Worm (Caenorhabditis elegans) whole organism, L1 larva: Measurements from ENCODE around the gene srlf-24.

Source experiments
- C04F5.9 ChIP-seq: sonication (generic microtip); optimal IDR thresholded peaks from 2 replicates; lab custom pipeline; 2016; ENCODE audit warnings: missing genetic modification characterization, missing compliant biosample characterization
- F16B12.6 ChIP-seq: fragments of 150-350 bp; optimal IDR thresholded peaks from 2 replicates; lab custom pipeline; 2014; ENCODE audit warnings: missing biosample characterization, missing genetic modification characterization
- aha-1 ChIP-seq: fragments of 150-350 bp; optimal IDR thresholded peaks from 2 replicates; lab custom pipeline; 2014; ENCODE audit warnings: missing biosample characterization, missing genetic modification characterization
- ceh-8 ChIP-seq: fragments of 200-800 bp; sonication (Bioruptor generic); optimal IDR thresholded peaks from 2 replicates; lab custom pipeline; 2018; ENCODE audit warnings: mild to moderate bottlenecking, missing genetic modification characterization, moderate library complexity, missing compliant biosample characterization
- ceh-82 ChIP-seq, 3 experiments: fragments of 150-350 bp in 1 of 3; sonication (generic microtip) in 2 of 3; optimal IDR thresholded peaks; 2 replicates each; lab custom pipeline; 2014 to 2017; ENCODE audit warnings: missing biosample characterization in 3 of 3, missing genetic modification characterization in 3 of 3
- ceh-90 ChIP-seq: sonication (generic microtip); optimal IDR thresholded peaks from 2 replicates; lab custom pipeline; 2016; ENCODE audit warnings: missing genetic modification characterization, missing compliant biosample characterization
- dpl-1 ChIP-seq, 3 experiments: fragments of 150-350 bp in 2 of 3; sonication (generic microtip) in 1 of 3; optimal IDR thresholded peaks; 2 replicates each; lab custom pipeline; 2014 to 2017; ENCODE audit warnings: missing biosample characterization in 3 of 3, missing genetic modification characterization in 3 of 3, missing genetic modification reagents in 3 of 3
- dsc-1 ChIP-seq: sonication (generic microtip); optimal IDR thresholded peaks from 2 replicates; lab custom pipeline; 2016; ENCODE audit warnings: mild to moderate bottlenecking, missing genetic modification characterization, missing compliant biosample characterization
- efl-1 ChIP-seq, 4 experiments: fragments of 150-350 bp; optimal IDR thresholded peaks in 3 of 4; peaks in 1 of 4; 1 replicate in 1 of 4; 2 replicates in 3 of 4; lab custom pipeline; 2014; ENCODE audit warnings: missing biosample characterization in 2 of 4, missing genetic modification characterization in 2 of 4, missing genetic modification reagents in 2 of 4
- elt-2 ChIP-seq: sonication (generic microtip); optimal IDR thresholded peaks from 2 replicates; lab custom pipeline; 2016; ENCODE audit warnings: missing genetic modification characterization, mild to moderate bottlenecking, inconsistent platforms, missing compliant biosample characterization, missing genetic modification reagents
- fkh-8 ChIP-seq: sonication (generic microtip); optimal IDR thresholded peaks from 2 replicates; lab custom pipeline; 2016; ENCODE audit warnings: mild to moderate bottlenecking, missing genetic modification characterization, missing compliant biosample characterization
- fos-1 ChIP-seq: fragments of 150-350 bp; optimal IDR thresholded peaks from 2 replicates; lab custom pipeline; 2014; ENCODE audit warnings: missing biosample characterization, missing genetic modification characterization
- grh-1 ChIP-seq: fragments of 200-800 bp; sonication (Bioruptor generic); IDR thresholded peaks from 2 replicates; pipeline ENCODE4 v1.3.6; 2022; ENCODE audit warnings: missing genetic modification reagents, missing genetic modification characterization, missing compliant biosample characterization
- hlh-17 ChIP-seq: fragments of 200-800 bp; sonication (Bioruptor generic); optimal IDR thresholded peaks from 2 replicates; lab custom pipeline; 2018; ENCODE audit warnings: missing genetic modification characterization, mild to moderate bottlenecking, missing compliant biosample characterization, moderate library complexity, borderline replicate concordance
- jun-1 ChIP-seq: fragments of 150-350 bp; optimal IDR thresholded peaks from 2 replicates; lab custom pipeline; 2014; ENCODE audit warnings: missing biosample characterization, missing genetic modification reagents, missing genetic modification characterization
- lin-13 ChIP-seq: fragments of 150-350 bp; optimal IDR thresholded peaks from 2 replicates; lab custom pipeline; 2014; ENCODE audit warnings: missing biosample characterization, missing genetic modification reagents, missing genetic modification characterization
- lin-14 ChIP-seq: fragments of 200-800 bp; sonication (Bioruptor generic); optimal IDR thresholded peaks from 2 replicates; lab custom pipeline; 2018; ENCODE audit warnings: mild to moderate bottlenecking, missing genetic modification characterization, moderate library complexity, missing compliant biosample characterization
- lin-15B ChIP-seq: fragments of 150-350 bp; sonication (generic microtip); optimal IDR thresholded peaks from 3 replicates; lab custom pipeline; 2014; ENCODE audit warnings: missing biosample characterization, missing genetic modification characterization
- lin-35 ChIP-seq, 2 experiments: fragments of 150-350 bp; optimal IDR thresholded peaks; 2 replicates each; lab custom pipeline; 2014; ENCODE audit warnings: missing biosample characterization in 2 of 2, missing genetic modification characterization in 2 of 2, missing genetic modification reagents in 2 of 2
- lin-39 ChIP-seq: fragments of 150-350 bp; optimal IDR thresholded peaks from 2 replicates; lab custom pipeline; 2014; ENCODE audit warnings: missing biosample characterization, missing genetic modification reagents, missing genetic modification characterization
- lsy-2 ChIP-seq, 2 experiments: fragments of 150-350 bp; optimal IDR thresholded peaks; 2 replicates each; lab custom pipeline; 2014; ENCODE audit warnings: missing biosample characterization in 2 of 2, missing genetic modification characterization in 2 of 2
- mdl-1 ChIP-seq, 2 experiments: fragments of 150-350 bp; optimal IDR thresholded peaks; 2 replicates each; lab custom pipeline; 2014 to 2017; ENCODE audit warnings: missing biosample characterization in 2 of 2, missing genetic modification characterization in 2 of 2, inconsistent platforms in 1 of 2
- mep-1 ChIP-seq: fragments of 150-350 bp; optimal IDR thresholded peaks from 2 replicates; lab custom pipeline; 2014; ENCODE audit warnings: missing biosample characterization, missing genetic modification characterization
- nhr-19 ChIP-seq: fragments of 200-800 bp; sonication (Bioruptor generic); conservative IDR thresholded peaks from 2 replicates; pipeline ENCODE4 v1.3.6; 2022; ENCODE audit warnings: missing genetic modification characterization, missing compliant biosample characterization
- nhr-20 ChIP-seq: sonication (generic microtip); optimal IDR thresholded peaks from 2 replicates; lab custom pipeline; 2016; ENCODE audit warnings: mild to moderate bottlenecking, missing genetic modification characterization, missing compliant biosample characterization
- nhr-28 ChIP-seq: fragments of 150-350 bp; optimal IDR thresholded peaks from 2 replicates; lab custom pipeline; 2014; ENCODE audit warnings: missing biosample characterization, missing genetic modification characterization
- nhr-47 ChIP-seq: sonication (generic microtip); optimal IDR thresholded peaks from 2 replicates; lab custom pipeline; 2016; ENCODE audit warnings: mild to moderate bottlenecking, missing genetic modification characterization, moderate library complexity, missing compliant biosample characterization
- nhr-71 ChIP-seq: sonication (generic microtip); optimal IDR thresholded peaks from 2 replicates; lab custom pipeline; 2016; ENCODE audit warnings: mild to moderate bottlenecking, missing genetic modification characterization, moderate library complexity, missing compliant biosample characterization
- nhr-84 ChIP-seq: sonication (generic microtip); optimal IDR thresholded peaks from 2 replicates; lab custom pipeline; 2017; ENCODE audit warnings: missing biosample characterization, missing genetic modification characterization
- nhr-85 ChIP-seq: sonication (generic microtip); peaks from one replicate; lab custom pipeline; 2016; ENCODE audit warnings: missing genetic modification characterization, inconsistent platforms, missing compliant biosample characterization
- pqm-1 ChIP-seq: sonication (generic microtip); optimal IDR thresholded peaks from 3 replicates; lab custom pipeline; 2017; ENCODE audit warnings: missing biosample characterization, missing genetic modification characterization
- rnt-1 ChIP-seq: sonication (generic microtip); optimal IDR thresholded peaks from 2 replicates; lab custom pipeline; 2016; ENCODE audit warnings: mild to moderate bottlenecking, missing genetic modification characterization, moderate library complexity, missing compliant biosample characterization
- snu-23 ChIP-seq: sonication (generic microtip); optimal IDR thresholded peaks from 2 replicates; lab custom pipeline; 2016; ENCODE audit warnings: missing genetic modification characterization, missing compliant biosample characterization
- sptf-1 ChIP-seq: fragments of 150-350 bp; optimal IDR thresholded peaks from 2 replicates; lab custom pipeline; 2014; ENCODE audit warnings: missing biosample characterization, missing genetic modification characterization
- sup-37 ChIP-seq: fragments of 200-800 bp; sonication (Bioruptor generic); optimal IDR thresholded peaks from 2 replicates; lab custom pipeline; 2018; ENCODE audit warnings: mild to moderate bottlenecking, missing genetic modification characterization, missing compliant biosample characterization
- swsn-7 ChIP-seq: sonication (generic microtip); optimal IDR thresholded peaks from 2 replicates; lab custom pipeline; 2016; ENCODE audit warnings: missing genetic modification characterization, missing compliant biosample characterization
- tbx-2 ChIP-seq: sonication (generic microtip); optimal IDR thresholded peaks from 2 replicates; lab custom pipeline; 2016; ENCODE audit warnings: missing genetic modification characterization, missing compliant biosample characterization
- unc-86 ChIP-seq: sonication (generic microtip); optimal IDR thresholded peaks from 2 replicates; lab custom pipeline; 2016; ENCODE audit warnings: missing genetic modification characterization, missing compliant biosample characterization
- unc-98 ChIP-seq: fragments of 200-800 bp; sonication (Bioruptor generic); IDR thresholded peaks from 2 replicates; pipeline ENCODE4 v1.3.6; 2022; ENCODE audit warnings: missing genetic modification characterization, missing compliant biosample characterization
- xbp-1 ChIP-seq: sonication (generic microtip); optimal IDR thresholded peaks from 2 replicates; lab custom pipeline; 2016; ENCODE audit warnings: missing genetic modification characterization, missing compliant biosample characterization
- ztf-11 ChIP-seq, 2 experiments: sonication (generic microtip); optimal IDR thresholded peaks; 2 replicates each; lab custom pipeline; 2016 to 2017; ENCODE audit warnings: missing genetic modification characterization in 2 of 2, missing biosample characterization in 1 of 2, missing compliant biosample characterization in 1 of 2

The srlf-24 gene

ce11 chrIV:11125604-11126003, 20.0 kb upstream of the srlf-24 start:
- TF ChIP-seq mep-1 (tag; lab: Kevin White, UChicago) (no peak), dsc-1 (tag; lab: Kevin White, UChicago) (peak; percentile 27), xbp-1 (tag; lab: Kevin White, UChicago) (peak; percentile 54), nhr-19 (GFP tag; lab: Robert Waterston, UW) (no peak), pqm-1 (tag; lab: Kevin White, UChicago) (no peak), nhr-71 (peak; percentile 31), lin-13 (GFP tag; lab: Kevin White, UChicago) (no peak), ceh-82 (tag; optimal IDR thresholded peaks at IDR 0.05; lab: Kevin White, UChicago) (peak in 1 of 3 experiments; percentile 22), hlh-17 (GFP tag; lab: Kevin White, UChicago) (no peak), snu-23 (peak; percentile 25), ceh-90 (tag; lab: Kevin White, UChicago) (no peak), dpl-1 (GFP tag; optimal IDR thresholded peaks at IDR 0.05; lab: Kevin White, UChicago) (peak; percentile 75 to 85 (median 76)), efl-1 (optimal IDR thresholded peaks at IDR 0.05; lab: Kevin White, UChicago) (peak in 1 of 2 experiments; percentile 77), efl-1 (GFP tag; optimal IDR thresholded peaks at IDR 0.05 in 1 of 2; lab: Kevin White, UChicago) (peak; percentile 86 to 98), nhr-85 (tag; lab: Kevin White, UChicago) (peak; percentile 75), fos-1 (tag; lab: Kevin White, UChicago) (no peak), rnt-1 (tag; lab: Kevin White, UChicago) (peak; percentile 9), lin-35 (GFP tag; optimal IDR thresholded peaks at IDR 0.05; lab: Kevin White, UChicago) (peak; percentile 82 to 91), nhr-28 (tag; lab: Kevin White, UChicago) (no peak)

DNA sequence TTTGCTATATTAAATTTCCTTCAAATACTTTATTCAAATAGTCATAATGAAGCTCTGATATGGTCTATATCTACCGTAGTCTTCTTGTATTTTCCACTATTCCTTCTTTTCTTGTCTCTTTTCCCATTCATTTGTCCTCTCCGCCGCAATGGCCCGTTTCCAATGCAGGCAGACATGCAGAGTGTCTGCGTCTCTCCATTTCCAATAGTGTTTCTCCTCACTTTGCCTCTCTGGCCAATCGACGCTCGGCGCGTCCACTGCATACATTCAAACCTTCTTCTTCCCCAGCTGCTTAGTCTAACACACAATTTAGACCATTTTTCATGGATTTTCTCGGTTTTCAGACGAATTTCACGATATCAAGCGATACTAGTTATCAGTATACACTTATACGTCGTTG, 19.6 kb upstream of the srlf-24 start:
- peak; percentile 55 to 69 for TF ChIP-seq efl-1 (optimal IDR thresholded peaks at IDR 0.05; lab: Kevin White, UChicago)
- TF ChIP-seq efl-1 (GFP tag; optimal IDR thresholded peaks at IDR 0.05 in 1 of 2; lab: Kevin White, UChicago), result peak in 1 of 2 experiments; percentile 92
- TF ChIP-seq swsn-7, result peak; percentile 60
- peak in 1 of 2 experiments; percentile 12 for TF ChIP-seq ztf-11 (tag; optimal IDR thresholded peaks at IDR 0.05; lab: Kevin White, UChicago)
- TF ChIP-seq lin-39 (tag; lab: Kevin White, UChicago), result no peak
- TF ChIP-seq tbx-2 (tag; lab: Kevin White, UChicago), result peak; percentile 15
- TF ChIP-seq unc-86 (tag; lab: Kevin White, UChicago), result peak; percentile 38
- peak; percentile 41 for TF ChIP-seq dsc-1 (tag; lab: Kevin White, UChicago)
- TF ChIP-seq fkh-8 (tag; lab: Kevin White, UChicago), result peak; percentile 14
- TF ChIP-seq mdl-1 (tag; optimal IDR thresholded peaks at IDR 0.05; lab: Kevin White, UChicago), result peak in 1 of 2 experiments; percentile 5
- peak; percentile 58; the same call in 1 of the 2 replicates for TF ChIP-seq nhr-19 (GFP tag; lab: Robert Waterston, UW)
- peak; percentile 4 for TF ChIP-seq elt-2
- peak; percentile 10 for TF ChIP-seq F16B12.6 (tag; lab: Kevin White, UChicago)
- TF ChIP-seq lin-14 (GFP tag; lab: Kevin White, UChicago), result peak; percentile 52
- peak; percentile 3 for TF ChIP-seq jun-1
- TF ChIP-seq nhr-84 (tag; lab: Kevin White, UChicago), result no peak
- peak in 1 of 2 experiments; percentile 26 for TF ChIP-seq lin-35 (GFP tag; optimal IDR thresholded peaks at IDR 0.05; lab: Kevin White, UChicago)
- TF ChIP-seq ceh-82 (tag; optimal IDR thresholded peaks at IDR 0.05; lab: Kevin White, UChicago), result peak in 1 of 3 experiments; percentile 43
- TF ChIP-seq rnt-1 (tag; lab: Kevin White, UChicago), result peak; percentile 64
- TF ChIP-seq dpl-1 (GFP tag; optimal IDR thresholded peaks at IDR 0.05; lab: Kevin White, UChicago), result peak in 2 of 3 experiments; percentile 8 to 39
- peak; percentile 33 for TF ChIP-seq lin-15B
- TF ChIP-seq nhr-71, result peak; percentile 61
- TF ChIP-seq unc-98 (GFP tag; lab: Robert Waterston, UW), result no peak
- peak; percentile 14 for TF ChIP-seq ceh-8 (GFP tag; lab: Kevin White, UChicago)
- TF ChIP-seq aha-1 (tag; lab: Kevin White, UChicago), result no peak
- no peak for TF ChIP-seq C04F5.9 (tag; lab: Kevin White, UChicago)
- peak; percentile 30; the same call in 1 of the 2 replicates for TF ChIP-seq grh-1 (GFP tag; lab: Robert Waterston, UW)
- TF ChIP-seq sptf-1 (tag; lab: Kevin White, UChicago), result no peak
- no peak for TF ChIP-seq sup-37 (GFP tag; lab: Kevin White, UChicago)
- TF ChIP-seq nhr-47 (tag; lab: Kevin White, UChicago), result peak; percentile 38
- peak; percentile 65 to 76 for TF ChIP-seq lsy-2 (tag; optimal IDR thresholded peaks at IDR 0.05; lab: Kevin White, UChicago)
- peak; percentile 62 for TF ChIP-seq snu-23
- peak; percentile 37 for TF ChIP-seq nhr-20 (tag; lab: Kevin White, UChicago)
- no peak for TF ChIP-seq ceh-90 (tag; lab: Kevin White, UChicago)
- peak; percentile 96 for TF ChIP-seq xbp-1 (tag; lab: Kevin White, UChicago)
- TF ChIP-seq, all 84 proteins: peak for 26
